Worm (Caenorhabditis elegans) whole organism, L1 larva: ENCODE measurements around the gene C05B5.8.
"Not testable (repeated sequence)": the region's sequence is repeated elsewhere in the genome, so short reads cannot be mapped to it uniquely, and the experiment has no call there.

ENCODE experiments used
- Y116A8C.19 ChIP-seq: sonication (generic microtip); optimal IDR thresholded peaks from 2 replicates; lab custom pipeline; 2016; ENCODE audit warnings: missing compliant biosample characterization, missing genetic modification characterization, borderline replicate concordance
- aly-2 ChIP-seq: fragments of 150-350 bp; optimal IDR thresholded peaks from 2 replicates; lab custom pipeline; 2014; ENCODE audit warnings: missing biosample characterization, missing genetic modification characterization
- ama-1 ChIP-seq: fragments of 150-350 bp; optimal IDR thresholded peaks from 2 replicates; lab custom pipeline; 2014
- ceh-63 ChIP-seq: fragments of 200-800 bp; sonication (Bioruptor generic); optimal IDR thresholded peaks from 2 replicates; lab custom pipeline; 2018; ENCODE audit warnings: mild to moderate bottlenecking, missing genetic modification characterization, missing compliant biosample characterization
- ces-1 ChIP-seq: fragments of 150-350 bp; optimal IDR thresholded peaks from 2 replicates; lab custom pipeline; 2014; ENCODE audit warnings: missing biosample characterization, missing genetic modification reagents, missing genetic modification characterization
- dsc-1 ChIP-seq: sonication (generic microtip); optimal IDR thresholded peaks from 2 replicates; lab custom pipeline; 2016; ENCODE audit warnings: mild to moderate bottlenecking, missing genetic modification characterization, missing compliant biosample characterization
- efl-1 ChIP-seq, 4 experiments: fragments of 150-350 bp; optimal IDR thresholded peaks in 3 of 4; peaks in 1 of 4; 1 replicate in 1 of 4; 2 replicates in 3 of 4; lab custom pipeline; 2014; ENCODE audit warnings: missing biosample characterization in 2 of 4, missing genetic modification characterization in 2 of 4, missing genetic modification reagents in 2 of 4
- elt-2 ChIP-seq: sonication (generic microtip); optimal IDR thresholded peaks from 2 replicates; lab custom pipeline; 2016; ENCODE audit warnings: missing genetic modification characterization, mild to moderate bottlenecking, inconsistent platforms, missing compliant biosample characterization, missing genetic modification reagents
- fkh-10 ChIP-seq: sonication (generic microtip); optimal IDR thresholded peaks from 2 replicates; lab custom pipeline; 2017; ENCODE audit warnings: missing biosample characterization, missing genetic modification reagents, missing genetic modification characterization
- fkh-8 ChIP-seq: sonication (generic microtip); optimal IDR thresholded peaks from 2 replicates; lab custom pipeline; 2016; ENCODE audit warnings: mild to moderate bottlenecking, missing genetic modification characterization, missing compliant biosample characterization
- grh-1 ChIP-seq: fragments of 200-800 bp; sonication (Bioruptor generic); IDR thresholded peaks from 2 replicates; pipeline ENCODE4 v1.3.6; 2022; ENCODE audit warnings: missing genetic modification reagents, missing genetic modification characterization, missing compliant biosample characterization
- hpl-2 ChIP-seq: fragments of 150-350 bp; optimal IDR thresholded peaks from 2 replicates; lab custom pipeline; 2014; ENCODE audit warnings: missing biosample characterization, missing genetic modification reagents, missing genetic modification characterization
- lin-14 ChIP-seq: fragments of 200-800 bp; sonication (Bioruptor generic); optimal IDR thresholded peaks from 2 replicates; lab custom pipeline; 2018; ENCODE audit warnings: mild to moderate bottlenecking, missing genetic modification characterization, moderate library complexity, missing compliant biosample characterization
- lir-3 ChIP-seq: sonication (generic microtip); optimal IDR thresholded peaks from 2 replicates; lab custom pipeline; 2016; ENCODE audit warnings: mild to moderate bottlenecking, missing genetic modification characterization, moderate library complexity, missing compliant biosample characterization; ENCODE audit not compliant: poor library complexity
- lsy-2 ChIP-seq, 2 experiments: fragments of 150-350 bp; optimal IDR thresholded peaks; 2 replicates each; lab custom pipeline; 2014; ENCODE audit warnings: missing biosample characterization in 2 of 2, missing genetic modification characterization in 2 of 2
- mep-1 ChIP-seq: fragments of 150-350 bp; optimal IDR thresholded peaks from 2 replicates; lab custom pipeline; 2014; ENCODE audit warnings: missing biosample characterization, missing genetic modification characterization
- nhr-11 ChIP-seq: fragments of 150-350 bp; optimal IDR thresholded peaks from 2 replicates; lab custom pipeline; 2014; ENCODE audit warnings: missing biosample characterization, missing genetic modification characterization
- nhr-20 ChIP-seq: sonication (generic microtip); optimal IDR thresholded peaks from 2 replicates; lab custom pipeline; 2016; ENCODE audit warnings: mild to moderate bottlenecking, missing genetic modification characterization, missing compliant biosample characterization
- nhr-28 ChIP-seq: fragments of 150-350 bp; optimal IDR thresholded peaks from 2 replicates; lab custom pipeline; 2014; ENCODE audit warnings: missing biosample characterization, missing genetic modification characterization
- nhr-47 ChIP-seq: sonication (generic microtip); optimal IDR thresholded peaks from 2 replicates; lab custom pipeline; 2016; ENCODE audit warnings: mild to moderate bottlenecking, missing genetic modification characterization, moderate library complexity, missing compliant biosample characterization
- nhr-71 ChIP-seq: sonication (generic microtip); optimal IDR thresholded peaks from 2 replicates; lab custom pipeline; 2016; ENCODE audit warnings: mild to moderate bottlenecking, missing genetic modification characterization, moderate library complexity, missing compliant biosample characterization
- pax-3 ChIP-seq: fragments of 200-800 bp; sonication (Bioruptor generic); optimal IDR thresholded peaks from 2 replicates; lab custom pipeline; 2018; ENCODE audit warnings: mild to moderate bottlenecking, missing genetic modification characterization, moderate library complexity, missing compliant biosample characterization
- sox-4 ChIP-seq: sonication (generic microtip); optimal IDR thresholded peaks from 2 replicates; lab custom pipeline; 2016; ENCODE audit warnings: missing genetic modification characterization, missing compliant biosample characterization
- sup-37 ChIP-seq: fragments of 200-800 bp; sonication (Bioruptor generic); optimal IDR thresholded peaks from 2 replicates; lab custom pipeline; 2018; ENCODE audit warnings: mild to moderate bottlenecking, missing genetic modification characterization, missing compliant biosample characterization
- swsn-7 ChIP-seq: sonication (generic microtip); optimal IDR thresholded peaks from 2 replicates; lab custom pipeline; 2016; ENCODE audit warnings: missing genetic modification characterization, missing compliant biosample characterization
- tbx-2 ChIP-seq: sonication (generic microtip); optimal IDR thresholded peaks from 2 replicates; lab custom pipeline; 2016; ENCODE audit warnings: missing genetic modification characterization, missing compliant biosample characterization
- tlp-1 ChIP-seq: fragments of 150-350 bp; optimal IDR thresholded peaks from 2 replicates; lab custom pipeline; 2014; ENCODE audit warnings: missing biosample characterization, missing genetic modification characterization
- unc-130 ChIP-seq: fragments of 150-350 bp; optimal IDR thresholded peaks from 2 replicates; lab custom pipeline; 2017; ENCODE audit warnings: missing biosample characterization, missing genetic modification characterization, inconsistent platforms
- xbp-1 ChIP-seq: sonication (generic microtip); optimal IDR thresholded peaks from 2 replicates; lab custom pipeline; 2016; ENCODE audit warnings: missing genetic modification characterization, missing compliant biosample characterization
- ztf-11 ChIP-seq, 2 experiments: sonication (generic microtip); optimal IDR thresholded peaks; 2 replicates each; lab custom pipeline; 2016 to 2017; ENCODE audit warnings: missing genetic modification characterization in 2 of 2, missing biosample characterization in 1 of 2, missing compliant biosample characterization in 1 of 2
- ztf-4 ChIP-seq: fragments of 150-350 bp; optimal IDR thresholded peaks from 2 replicates; lab custom pipeline; 2014; ENCODE audit warnings: missing biosample characterization, missing genetic modification characterization

Gene C05B5.8

ce11 chrIII:10053312-10053711, 46.7 kb upstream of the C05B5.8 start, which contains the start of gene T16G12.12:
TSS of gene T16G12.12 (plus strand) at chrIII:10053612.
- not testable (repeated sequence) for TF ChIP-seq fkh-10; ztf-4; ceh-63 (GFP tag; lab: Kevin White, UChicago)
- TF ChIP-seq, all 84 proteins: peak for 0; not testable (repeated sequence) for 84

- TF ChIP-seq sup-37; pax-3 (tag; lab: Kevin White, UChicago); unc-130: not testable (repeated sequence)
Measured at ce11 chrIII:10050321-10050720, 43.7 kb upstream of the C05B5.8 start, which contains the start of gene T16G12.3. TSS of gene T16G12.3 (plus strand) at chrIII:10050621.

ce11 chrIII:10049682-10050081, 43.1 kb upstream of the C05B5.8 start, which contains the start of gene T16G12.1:
TSS of gene T16G12.1 (minus strand) at chrIII:10049857.
- TF ChIP-seq aly-2 (tag; lab: Kevin White, UChicago) (no peak), elt-2 (tag; lab: Kevin White, UChicago) (peak; percentile 61)

- no peak for TF ChIP-seq Y116A8C.19 (tag; lab: Kevin White, UChicago)
- no peak for TF ChIP-seq grh-1 (GFP tag; lab: Robert Waterston, UW)
- no peak for TF ChIP-seq ceh-63 (GFP tag; lab: Kevin White, UChicago)
Measured at ce11 chrIII:10040013-10040412, 33.4 kb upstream of the C05B5.8 start, which contains the start of gene T16G12.7. TSS of gene T16G12.7 (minus strand) at chrIII:10040113.

ce11 chrIII:10037150-10037549, 30.6 kb upstream of the C05B5.8 start, which contains the start of gene M04D8.7:
TSS of gene M04D8.7 (plus strand) at chrIII:10037450.
- TF ChIP-seq nhr-28 (tag; lab: Kevin White, UChicago) = no peak
- peak; percentile 41 for TF ChIP-seq fkh-8 (tag; lab: Kevin White, UChicago)
- TF ChIP-seq nhr-71 = peak; percentile 12

ce11 chrIII:10035783-10036182, 29.2 kb upstream of the C05B5.8 start, which contains the start of gene xbx-3:
TSS of gene xbx-3 (plus strand) at chrIII:10035945.
- TF ChIP-seq fkh-8 (tag; lab: Kevin White, UChicago) = peak; percentile 98
- peak; percentile 29 for TF ChIP-seq dsc-1 (tag; lab: Kevin White, UChicago)
- TF ChIP-seq nhr-47 (tag; lab: Kevin White, UChicago) = peak; percentile 79
- peak; percentile 84 for TF ChIP-seq sox-4 (tag; lab: Kevin White, UChicago)
- no peak for TF ChIP-seq ces-1 (GFP tag; lab: Kevin White, UChicago)
- TF ChIP-seq nhr-20 (tag; lab: Kevin White, UChicago) = peak; percentile 13
- peak; percentile 34 for TF ChIP-seq ztf-4
- TF ChIP-seq tbx-2 (tag; lab: Kevin White, UChicago) = no peak
- TF ChIP-seq nhr-11 (tag; lab: Kevin White, UChicago) = peak; percentile 66
- TF ChIP-seq ceh-63 (GFP tag; lab: Kevin White, UChicago) = no peak
- peak; percentile 20 for TF ChIP-seq mep-1
- TF ChIP-seq xbp-1 (tag; lab: Kevin White, UChicago) = peak; percentile 27
- TF ChIP-seq swsn-7 (tag; lab: Kevin White, UChicago) = peak; percentile 44
- TF ChIP-seq efl-1 (optimal IDR thresholded peaks at IDR 0.05; lab: Kevin White, UChicago) = no peak
- TF ChIP-seq efl-1 (GFP tag; optimal IDR thresholded peaks at IDR 0.05 in 1 of 2; lab: Kevin White, UChicago) = no peak
- peak; percentile 84 for TF ChIP-seq nhr-71
- peak; percentile 17 for TF ChIP-seq fkh-10
- TF ChIP-seq pax-3 (tag; lab: Kevin White, UChicago) = peak; percentile 29
- no peak for TF ChIP-seq lsy-2 (tag; optimal IDR thresholded peaks at IDR 0.05; lab: Kevin White, UChicago)
- TF ChIP-seq hpl-2 = no peak
- TF ChIP-seq, all 84 proteins: peak for 13

- TF ChIP-seq lin-14 (GFP tag; lab: Kevin White, UChicago) (no peak), ama-1 (lab: Kevin White, UChicago) (no peak), nhr-11 (tag; lab: Kevin White, UChicago) (no peak), sox-4 (tag; lab: Kevin White, UChicago) (no peak), ztf-11 (tag; optimal IDR thresholded peaks at IDR 0.05; lab: Kevin White, UChicago) (no peak), lsy-2 (tag; optimal IDR thresholded peaks at IDR 0.05; lab: Kevin White, UChicago) (no peak), unc-130 (no peak), lir-3 (tag; lab: Kevin White, UChicago) (no peak), tlp-1 (no peak)
- TF ChIP-seq, all 84 proteins: peak for 0
Measured at ce11 chrIII:10033881-10034280, 27.3 kb upstream of the C05B5.8 start, which contains the start of gene M04D8.8. TSS of gene M04D8.8 (plus strand) at chrIII:10034181.
